Worm (Caenorhabditis elegans): ENCODE data around the gene dpy-18.

DNA sequence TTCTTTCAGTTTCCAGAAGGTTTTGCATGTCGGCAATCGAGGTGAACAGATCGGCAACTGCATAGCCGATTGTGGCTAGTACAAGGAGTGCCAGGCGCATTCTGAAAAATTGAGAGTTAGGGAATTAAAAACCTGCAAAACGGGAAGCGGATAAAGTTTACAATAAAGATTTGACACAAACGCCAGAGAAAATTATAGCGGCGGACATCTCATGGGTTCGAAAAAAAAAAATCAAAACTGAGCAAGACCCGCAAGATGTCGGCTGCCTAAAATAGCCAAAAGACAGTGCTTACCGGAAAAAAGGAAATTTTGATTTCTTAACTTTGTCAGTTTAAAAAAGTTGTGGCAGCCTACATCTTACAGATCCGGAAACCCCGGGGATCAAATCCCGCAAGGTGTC lies at the start of gene dpy-18:
- TF ChIP-seq ztf-29 (GFP tag; IDR thresholded peaks at IDR 0.05): no peak
- TF ChIP-seq tab-1 (GFP tag; IDR thresholded peaks at IDR 0.05): no peak
- no peak for TF ChIP-seq ztf-23 (GFP tag; IDR thresholded peaks at IDR 0.05)
- TF ChIP-seq flt-1 (GFP tag; IDR thresholded peaks at IDR 0.05): no peak
- TF ChIP-seq ref-1 (GFP tag; conservative IDR thresholded peaks at IDR 0.05): no peak
- TF ChIP-seq klf-2 (GFP tag; conservative IDR thresholded peaks at IDR 0.05): no peak
- TF ChIP-seq T22C8.4 (GFP tag; IDR thresholded peaks at IDR 0.05): no peak
- TF ChIP-seq cog-1 (tag; optimal IDR thresholded peaks at IDR 0.05): no peak
